Worm (Caenorhabditis elegans) whole organism, midembryonic: ENCODE measurements around the gene Y49F6A.12.
A peak's percentile ranks its signal among the peaks of the same experiment; 100 is the strongest.

ENCODE experiments used
- T22C8.4 ChIP-seq: fragments of 200-800 bp; sonication (Bioruptor generic); IDR thresholded peaks from 2 replicates; pipeline ENCODE4 v1.3.6; 2022; ENCODE audit warnings: missing genetic modification characterization, missing compliant biosample characterization
- cog-1 ChIP-seq: sonication (generic microtip); optimal IDR thresholded peaks from 2 replicates; lab custom pipeline; 2016; ENCODE audit warnings: missing genetic modification characterization, missing compliant biosample characterization
- flt-1 ChIP-seq: fragments of 200-800 bp; sonication (Bioruptor generic); IDR thresholded peaks from 2 replicates; pipeline ENCODE4 v1.3.6; 2022; ENCODE audit warnings: missing genetic modification characterization, missing compliant biosample characterization
- klf-2 ChIP-seq: fragments of 200-800 bp; sonication (Bioruptor generic); conservative IDR thresholded peaks from 2 replicates; pipeline ENCODE4 v1.3.6; 2022; ENCODE audit warnings: missing genetic modification reagents, missing genetic modification characterization, missing compliant biosample characterization
- med-1 ChIP-seq: sonication (generic microtip); optimal IDR thresholded peaks from 2 replicates; lab custom pipeline; 2017; ENCODE audit warnings: missing genetic modification characterization, mild to moderate bottlenecking, missing compliant biosample characterization, antibody characterized with exemption, missing genetic modification reagents; ENCODE audit not compliant: insufficient read depth
- ref-1 ChIP-seq: fragments of 200-800 bp; sonication (Bioruptor generic); conservative IDR thresholded peaks from 2 replicates; pipeline ENCODE4 v1.3.6; 2022; ENCODE audit warnings: missing genetic modification reagents, missing genetic modification characterization, missing compliant biosample characterization
- tab-1 ChIP-seq: fragments of 200-800 bp; sonication (Bioruptor generic); IDR thresholded peaks from 2 replicates; pipeline ENCODE4 v1.3.6; 2022; ENCODE audit warnings: missing genetic modification characterization, missing compliant biosample characterization
- ztf-23 ChIP-seq: fragments of 200-800 bp; sonication (Bioruptor generic); IDR thresholded peaks from 2 replicates; pipeline ENCODE4 v1.3.6; 2022; ENCODE audit warnings: missing genetic modification reagents, missing genetic modification characterization, missing compliant biosample characterization
- ztf-29 ChIP-seq: fragments of 200-800 bp; sonication (Bioruptor generic); IDR thresholded peaks from 2 replicates; pipeline ENCODE4 v1.3.6; 2022; ENCODE audit warnings: missing genetic modification reagents, missing genetic modification characterization, missing compliant biosample characterization

Y49F6A.12 gene

ce11 chrII:3557417-3557816 is 38.0 kb upstream of the Y49F6A.12 start, which contains the start of gene lgc-45:
lgc-45 (plus strand) TSS chrII:3557472.
- TF ChIP-seq cog-1 (tag; lab: Kevin White, UChicago) (no peak), flt-1 (GFP tag; lab: Robert Waterston, UW) (no peak), ztf-23 (GFP tag; lab: Robert Waterston, UW) (no peak), klf-2 (GFP tag; lab: Robert Waterston, UW) (no peak), tab-1 (GFP tag; lab: Robert Waterston, UW) (no peak), T22C8.4 (GFP tag; lab: Robert Waterston, UW) (no peak), ztf-29 (GFP tag; lab: Robert Waterston, UW) (no peak), med-1 (GFP tag; lab: Kevin White, UChicago) (no peak), ref-1 (no peak)

DNA sequence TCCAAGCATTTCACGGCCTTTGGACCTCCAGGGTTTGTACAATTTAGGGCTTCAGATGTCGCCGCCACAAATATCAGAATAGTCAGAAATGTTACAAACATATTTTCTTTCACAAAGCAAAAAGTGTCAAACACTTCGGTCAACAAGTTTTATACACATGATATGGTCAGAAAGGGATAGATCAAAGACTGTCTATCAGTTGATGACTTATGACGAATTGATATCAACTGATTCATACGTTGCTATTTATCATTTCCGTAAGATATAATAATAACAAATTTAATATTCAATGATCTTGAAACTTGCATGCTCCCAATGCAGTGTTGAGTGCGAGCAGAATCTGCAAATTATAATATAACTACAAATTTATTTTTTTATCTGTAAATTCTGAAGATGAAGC is 34.8 kb upstream of the Y49F6A.12 start, which contains the start of gene W10G11.1:
Gene W10G11.1, minus strand, starts transcription at position 101 of the 400 bp plus-strand sequence.
- TF ChIP-seq ref-1 (no peak), T22C8.4 (GFP tag; lab: Robert Waterston, UW) (no peak), klf-2 (GFP tag; lab: Robert Waterston, UW) (no peak), flt-1 (GFP tag; lab: Robert Waterston, UW) (no peak), cog-1 (tag; lab: Kevin White, UChicago) (no peak), ztf-23 (GFP tag; lab: Robert Waterston, UW) (no peak), ztf-29 (GFP tag; lab: Robert Waterston, UW) (no peak), tab-1 (GFP tag; lab: Robert Waterston, UW) (no peak)

ce11 chrII:3561561-3561960 is 33.9 kb upstream of the Y49F6A.12 start, which contains the start of gene W10G11.2:
W10G11.2 (minus strand) TSS chrII:3561661.
- TF ChIP-seq klf-2 (GFP tag; lab: Robert Waterston, UW) (no peak), ztf-23 (GFP tag; lab: Robert Waterston, UW) (no peak), med-1 (GFP tag; lab: Kevin White, UChicago) (no peak), T22C8.4 (GFP tag; lab: Robert Waterston, UW) (no peak), ref-1 (no peak), tab-1 (GFP tag; lab: Robert Waterston, UW) (no peak), cog-1 (tag; lab: Kevin White, UChicago) (no peak), flt-1 (GFP tag; lab: Robert Waterston, UW) (no peak), ztf-29 (GFP tag; lab: Robert Waterston, UW) (no peak)

- no peak for TF ChIP-seq cog-1 (tag; lab: Kevin White, UChicago)
- TF ChIP-seq klf-2 (GFP tag; lab: Robert Waterston, UW) = no peak
- TF ChIP-seq flt-1 (GFP tag; lab: Robert Waterston, UW) = no peak
- TF ChIP-seq ref-1 = no peak
- TF ChIP-seq ztf-29 (GFP tag; lab: Robert Waterston, UW) = no peak
- TF ChIP-seq ztf-23 (GFP tag; lab: Robert Waterston, UW) = no peak
- TF ChIP-seq tab-1 (GFP tag; lab: Robert Waterston, UW) = no peak
- TF ChIP-seq T22C8.4 (GFP tag; lab: Robert Waterston, UW) = no peak
- no peak for TF ChIP-seq med-1 (GFP tag; lab: Kevin White, UChicago)
These were observed 33.0 kb upstream of the Y49F6A.12 start, which contains the start of gene W10G11.3 for ce11 chrII:3562419-3562818. W10G11.3 (minus strand) TSS chrII:3562519.

DNA sequence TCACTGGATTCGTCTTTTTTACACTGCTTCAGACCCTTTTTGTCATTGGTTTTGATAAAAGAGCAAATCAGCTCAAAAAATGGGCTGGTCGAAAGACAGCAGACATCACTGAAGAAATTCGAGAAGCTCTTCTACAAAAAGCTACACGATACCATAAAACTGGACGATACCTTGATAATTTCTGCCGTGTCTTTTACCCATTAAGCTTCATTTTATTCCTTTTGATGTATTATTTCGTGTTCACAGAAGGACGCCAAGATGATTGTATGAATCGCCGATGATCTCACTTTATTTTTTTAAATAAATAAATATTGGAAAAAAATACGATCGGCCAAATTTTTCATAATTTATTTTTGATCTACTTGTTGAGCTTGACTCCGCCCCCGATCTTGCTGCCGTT is 28.4 kb upstream of the Y49F6A.12 start:
- no peak for TF ChIP-seq ztf-23 (GFP tag; lab: Robert Waterston, UW)
- no peak for TF ChIP-seq tab-1 (GFP tag; lab: Robert Waterston, UW)
- no peak for TF ChIP-seq ref-1
- TF ChIP-seq flt-1 (GFP tag; lab: Robert Waterston, UW) = no peak
- no peak for TF ChIP-seq cog-1 (tag; lab: Kevin White, UChicago)

ce11 chrII:3567576-3567975 is 27.9 kb upstream of the Y49F6A.12 start:
- TF ChIP-seq ztf-23 (GFP tag; lab: Robert Waterston, UW) = peak; percentile 75; the same call in 1 of the 2 replicates
- TF ChIP-seq flt-1 (GFP tag; lab: Robert Waterston, UW) = peak; percentile 91
- peak; percentile 80 for TF ChIP-seq ztf-29 (GFP tag; lab: Robert Waterston, UW)
- peak; percentile 64; the same call in 1 of the 2 replicates for TF ChIP-seq klf-2 (GFP tag; lab: Robert Waterston, UW)
- peak; percentile 70 for TF ChIP-seq ref-1
- TF ChIP-seq tab-1 (GFP tag; lab: Robert Waterston, UW) = peak; percentile 77
- TF ChIP-seq T22C8.4 (GFP tag; lab: Robert Waterston, UW) = peak; percentile 49; the same call in 1 of the 2 replicates

- TF ChIP-seq med-1 (GFP tag; lab: Kevin White, UChicago) = no peak
- TF ChIP-seq T22C8.4 (GFP tag; lab: Robert Waterston, UW) = no peak
- TF ChIP-seq cog-1 (tag; lab: Kevin White, UChicago) = no peak
- TF ChIP-seq ztf-29 (GFP tag; lab: Robert Waterston, UW) = no peak
- no peak for TF ChIP-seq tab-1 (GFP tag; lab: Robert Waterston, UW)
- no peak for TF ChIP-seq flt-1 (GFP tag; lab: Robert Waterston, UW)
- no peak for TF ChIP-seq ztf-23 (GFP tag; lab: Robert Waterston, UW)
- no peak for TF ChIP-seq klf-2 (GFP tag; lab: Robert Waterston, UW)
- no peak for TF ChIP-seq ref-1
These were observed 26.3 kb upstream of the Y49F6A.12 start, which contains the start of gene clec-127 for ce11 chrII:3569118-3569517. clec-127 (minus strand) TSS chrII:3569218.

ce11 chrII:3570927-3571538 is 24.4 kb upstream of the Y49F6A.12 start, which contains the start of the genes clec-128 and clec-129:
clec-128 (minus strand) TSS chrII:3571027.
clec-129 (plus strand) TSS chrII:3571488.
- no peak for TF ChIP-seq tab-1 (GFP tag; lab: Robert Waterston, UW)
- no peak for TF ChIP-seq ztf-23 (GFP tag; lab: Robert Waterston, UW)
- no peak for TF ChIP-seq klf-2 (GFP tag; lab: Robert Waterston, UW)
- no peak for TF ChIP-seq flt-1 (GFP tag; lab: Robert Waterston, UW)
- no peak for TF ChIP-seq med-1 (GFP tag; lab: Kevin White, UChicago)
- TF ChIP-seq ref-1 = no peak
- TF ChIP-seq ztf-29 (GFP tag; lab: Robert Waterston, UW) = no peak
- TF ChIP-seq cog-1 (tag; lab: Kevin White, UChicago) = no peak
- no peak for TF ChIP-seq T22C8.4 (GFP tag; lab: Robert Waterston, UW)
